Fruit fly (Drosophila melanogaster): ENCODE data around the gene CG8927.

Gene CG8927

dm6 chr3R:16221359-16222299, 40.8 kb downstream of the CG8927 start (continued):
- TF ChIP-seq sens (GFP tag) (peak; percentile 93), CG3838 (GFP tag; optimal IDR thresholded peaks at IDR 0.05) (no peak), CG6791 (GFP tag; IDR thresholded peaks at IDR 0.05; ENCODE audit: partially characterized antibody) (no peak), lmd (GFP tag; IDR thresholded peaks at IDR 0.05) (peak; percentile 83), ase (GFP tag; IDR thresholded peaks at IDR 0.05) (peak; percentile 51; the same call in 1 of the 3 replicates), chinmo (GFP tag; IDR thresholded peaks at IDR 0.05; ENCODE audit: partially characterized antibody) (peak; percentile 97), slou (GFP tag; optimal IDR thresholded peaks at IDR 0.05) (peak; percentile 71), CG8388 (GFP tag; optimal IDR thresholded peaks at IDR 0.05) (peak; percentile 92), Xbp1 (GFP tag; optimal IDR thresholded peaks at IDR 0.05) (peak; percentile 88), NC2β (GFP tag; optimal IDR thresholded peaks at IDR 0.05) (peak; percentile 18), B-H2 (GFP tag; optimal IDR thresholded peaks at IDR 0.05) (peak; percentile 53), crol (GFP tag; IDR thresholded peaks at IDR 0.05) (peak; percentile 79; the same call in 1 of the 2 replicates), CG42726 (GFP tag; IDR thresholded peaks at IDR 0.05; ENCODE audit: partially characterized antibody) (no peak), Ada2b (GFP tag; IDR thresholded peaks at IDR 0.05) (0 out of 2 replicates have a peak, but pooled peaks have one; percentile 6), croc (GFP tag; conservative IDR thresholded peaks at IDR 0.05) (peak; percentile 74), Antp (GFP tag; optimal IDR thresholded peaks at IDR 0.05) (no peak), CG10565 (GFP tag; optimal IDR thresholded peaks at IDR 0.05) (peak; percentile 9), CG16863 (GFP tag; optimal IDR thresholded peaks at IDR 0.05) (no peak), CG11696 (GFP tag; IDR thresholded peaks at IDR 0.05) (peak; percentile 77), CG17385 (GFP tag; optimal IDR thresholded peaks at IDR 0.05) (peak; percentile 91), pita (GFP tag; optimal IDR thresholded peaks at IDR 0.05) (no peak), stc (GFP tag; IDR thresholded peaks at IDR 0.05) (peak; percentile 59; the same call in 1 of the 2 replicates), CG8290 (GFP tag; optimal IDR thresholded peaks at IDR 0.05) (peak; percentile 44), CG8290 (tag; optimal IDR thresholded peaks at IDR 0.05) (peak in 1 of 2 experiments; percentile 64), ftz-f1 (GFP tag; optimal IDR thresholded peaks at IDR 0.05) (no peak), sens-2 (GFP tag; IDR thresholded peaks at IDR 0.05) (peak; percentile 20; the same call in 1 of the 2 replicates), nerfin-2 (GFP tag; IDR thresholded peaks at IDR 0.05; ENCODE audit: partially characterized antibody) (no peak), oc (tag; optimal IDR thresholded peaks at IDR 0.05) (peak; percentile 28), CHES-1-like (GFP tag; optimal IDR thresholded peaks at IDR 0.05) (no peak), CG8281 (tag; optimal IDR thresholded peaks at IDR 0.05) (peak; percentile 80), danr (GFP tag; IDR thresholded peaks at IDR 0.05) (no peak), Lim3 (GFP tag; IDR thresholded peaks at IDR 0.05) (0 out of 2 replicates have a peak, but pooled peaks have one; percentile 9), CG14014 (GFP tag; IDR thresholded peaks at IDR 0.05) (peak; percentile 38; the same call in 1 of the 2 replicates), CG3407 (GFP tag; optimal IDR thresholded peaks at IDR 0.05) (peak; percentile 85), pho (GFP tag; optimal IDR thresholded peaks at IDR 0.05) (no peak), CoRest (tag; optimal IDR thresholded peaks at IDR 0.05) (peak; percentile 98), HLH3B (GFP tag; IDR thresholded peaks at IDR 0.05) (peak; percentile 76; the same call in 1 of the 2 replicates), CG12942 (GFP tag; optimal IDR thresholded peaks at IDR 0.05) (peak; percentile 83), pros (GFP tag; optimal IDR thresholded peaks at IDR 0.05) (peak; percentile 19), tap (tag; optimal IDR thresholded peaks at IDR 0.05) (peak; percentile 86), CG9932 (GFP tag; IDR thresholded peaks at IDR 0.05) (peak; percentile 69), CG3065 (GFP tag; optimal IDR thresholded peaks at IDR 0.05) (peak; percentile 32), CG12071 (GFP tag; optimal IDR thresholded peaks at IDR 0.05) (peak; percentile 0), br (optimal IDR thresholded peaks at IDR 0.05) (no peak), ATbp (GFP tag; optimal IDR thresholded peaks at IDR 0.05) (peak; percentile 82), ERR (GFP tag; optimal IDR thresholded peaks at IDR 0.05) (no peak), CrebB (tag; optimal IDR thresholded peaks at IDR 0.05) (no peak), salm (tag; optimal IDR thresholded peaks at IDR 0.05) (peak; percentile 77), bab2 (GFP tag; optimal IDR thresholded peaks at IDR 0.05) (no peak)
